Worm (Caenorhabditis elegans): Measurements from ENCODE around the gene nol-56.

Gene nol-56

DNA sequence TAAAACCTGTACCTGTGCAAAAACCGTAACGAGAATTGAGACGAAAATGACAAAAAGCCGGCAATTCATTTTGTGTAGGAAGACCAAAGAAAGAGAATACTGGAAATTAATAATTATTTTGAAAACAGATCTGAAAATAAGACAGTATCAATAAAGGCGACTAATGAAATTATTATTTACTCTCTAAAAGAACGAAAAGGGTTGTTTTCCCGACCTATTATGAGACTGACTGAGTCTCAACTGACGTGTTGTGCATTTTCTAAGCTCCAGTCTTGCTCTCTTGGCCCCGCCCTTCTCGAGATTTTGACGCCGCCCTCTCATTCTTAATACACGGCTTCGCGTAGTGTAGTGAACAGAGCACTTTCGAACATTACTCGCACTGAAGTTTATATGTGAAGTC lies 2.7 kb downstream of the nol-56 start, which contains the start of gene K07C5.9:
TSS of gene K07C5.9 (minus strand) at position 101 of the 400 bp plus-strand sequence.
- no peak for TF ChIP-seq spr-3 (GFP tag; optimal IDR thresholded peaks at IDR 0.05)
- TF ChIP-seq nhr-41 (GFP tag; IDR thresholded peaks at IDR 0.05) = no peak
- TF ChIP-seq daf-19 (GFP tag; conservative IDR thresholded peaks at IDR 0.05) = no peak
- no peak for TF ChIP-seq daf-16 (GFP tag; optimal IDR thresholded peaks at IDR 0.05)
- peak; percentile 25 for TF ChIP-seq daf-16 (tag; optimal IDR thresholded peaks at IDR 0.05)
- no peak for TF ChIP-seq mxl-2 (GFP tag; conservative IDR thresholded peaks at IDR 0.05)
- TF ChIP-seq php-3 (GFP tag; IDR thresholded peaks at IDR 0.05) = no peak
- no peak for TF ChIP-seq F44E2.7 (GFP tag; IDR thresholded peaks at IDR 0.05)
- no peak for TF ChIP-seq lir-3 (tag; optimal IDR thresholded peaks at IDR 0.05)
- 0 out of 2 replicates have a peak, but pooled peaks have one; percentile 10 for TF ChIP-seq lin-38 (GFP tag; IDR thresholded peaks at IDR 0.05)
- peak; percentile 8 for TF ChIP-seq mes-2 (tag; optimal IDR thresholded peaks at IDR 0.05; ENCODE audit: poor library complexity, severe bottlenecking)

DNA sequence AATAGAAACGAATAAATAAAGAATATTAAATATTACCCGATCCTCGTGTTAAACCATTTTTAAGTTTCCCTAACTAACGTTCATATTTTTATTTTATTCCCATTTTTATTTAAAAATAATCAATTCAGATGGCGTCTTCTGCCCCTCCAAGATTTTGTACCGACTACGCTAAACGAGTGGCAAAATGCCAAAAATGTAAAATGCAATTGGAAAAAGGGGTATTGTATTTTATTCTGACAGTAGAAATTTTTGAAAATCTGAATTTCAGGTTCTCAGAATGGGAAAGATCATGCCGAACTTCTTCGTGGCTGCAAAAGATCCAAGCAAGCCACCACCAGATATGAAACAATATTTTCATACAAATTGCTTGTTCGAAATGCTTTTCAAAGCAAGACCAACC lies 9.9 kb downstream of the nol-56 start, which contains the start of gene K07C5.3:
TSS of gene K07C5.3 (plus strand) at position 129 of the 400 bp plus-strand sequence.
- TF ChIP-seq lsy-2 (tag; optimal IDR thresholded peaks at IDR 0.05) = no peak
- no peak for TF ChIP-seq nhr-6 (tag; optimal IDR thresholded peaks at IDR 0.05)
- peak; percentile 27; the same call in 1 of the 2 replicates for TF ChIP-seq lin-38 (GFP tag; IDR thresholded peaks at IDR 0.05)
- no peak for TF ChIP-seq nhr-25 (tag; optimal IDR thresholded peaks at IDR 0.05; ENCODE audit: borderline replicate concordance, insufficient read depth)
- TF ChIP-seq hif-1 (tag; optimal IDR thresholded peaks at IDR 0.05) = no peak
- peak; percentile 12; the same call in 1 of the 2 replicates for TF ChIP-seq vab-7 (GFP tag; IDR thresholded peaks at IDR 0.05)
- TF ChIP-seq unc-62 (GFP tag; optimal IDR thresholded peaks at IDR 0.05 in 1 of 2) = no peak
- TF ChIP-seq unc-62 (tag; optimal IDR thresholded peaks at IDR 0.05) = no peak
- TF ChIP-seq mxl-2 (GFP tag; conservative IDR thresholded peaks at IDR 0.05) = no peak
- TF ChIP-seq dmd-6 (GFP tag; IDR thresholded peaks at IDR 0.05) = no peak
- TF ChIP-seq madf-9 (GFP tag; conservative IDR thresholded peaks at IDR 0.05) = no peak

DNA sequence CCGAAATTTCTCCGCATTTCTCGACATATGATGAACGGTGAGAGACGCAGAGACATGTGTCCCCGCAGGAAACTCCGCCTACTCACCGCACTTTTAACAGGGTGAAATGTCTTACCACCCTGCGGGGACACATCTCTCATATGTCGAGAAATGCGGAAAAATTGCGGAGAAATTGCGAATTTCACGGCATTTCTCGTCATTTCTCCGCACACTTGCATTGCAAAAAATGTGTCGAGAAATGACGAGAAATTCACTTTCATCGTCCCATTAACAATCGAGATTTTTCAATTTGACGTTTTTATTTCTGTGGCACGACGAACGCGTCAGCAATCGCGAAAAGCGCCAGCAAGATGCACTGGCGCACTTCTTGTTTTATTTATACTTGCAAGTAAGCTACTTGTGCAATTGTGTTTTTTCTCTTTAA lies 10.9 kb downstream of the nol-56 start, which contains the start of gene K07C5.13:
TSS of gene K07C5.13 (plus strand) at position 151 of the 424 bp plus-strand sequence.
- TF ChIP-seq ctbp-1 (GFP tag; IDR thresholded peaks at IDR 0.05) = peak; percentile 91
- peak; percentile 32 for TF ChIP-seq mep-1 (tag; optimal IDR thresholded peaks at IDR 0.05)
- peak; percentile 80 for TF ChIP-seq rbr-2 (tag; optimal IDR thresholded peaks at IDR 0.05)
- peak; percentile 63 for TF ChIP-seq set-16 (GFP tag; IDR thresholded peaks at IDR 0.05)
- TF ChIP-seq F49E8.2 (tag; optimal IDR thresholded peaks at IDR 0.05; ENCODE audit: borderline replicate concordance) = peak; percentile 78
- TF ChIP-seq lin-1 (GFP tag; IDR thresholded peaks at IDR 0.05) = peak; percentile 84
- 0 out of 2 replicates have a peak, but pooled peaks have one; percentile 11 for TF ChIP-seq Y105C5A.15 (GFP tag; IDR thresholded peaks at IDR 0.05)
- TF ChIP-seq lim-7 (GFP tag; IDR thresholded peaks at IDR 0.05) = 0 out of 2 replicates have a peak, but pooled peaks have one; percentile 46
- TF ChIP-seq nhr-41 (GFP tag; IDR thresholded peaks at IDR 0.05) = peak; percentile 24; the same call in 1 of the 2 replicates
- TF ChIP-seq spr-1 (tag; optimal IDR thresholded peaks at IDR 0.05) = peak; percentile 71
- TF ChIP-seq tra-1 (GFP tag; IDR thresholded peaks at IDR 0.05) = peak; percentile 94
- TF ChIP-seq saeg-2 (GFP tag; IDR thresholded peaks at IDR 0.05) = peak; percentile 90
- TF ChIP-seq F37D6.2 (tag; optimal IDR thresholded peaks at IDR 0.05) = peak; percentile 67
- peak; percentile 84 for TF ChIP-seq madf-9 (GFP tag; conservative IDR thresholded peaks at IDR 0.05)
- peak; percentile 82 for TF ChIP-seq snpc-1.2 (GFP tag; IDR thresholded peaks at IDR 0.05)
- peak; percentile 93 for TF ChIP-seq dmd-6 (GFP tag; IDR thresholded peaks at IDR 0.05)
- TF ChIP-seq egl-43 (GFP tag; IDR thresholded peaks at IDR 0.05) = peak; percentile 94
- TF ChIP-seq lsy-2 (tag; optimal IDR thresholded peaks at IDR 0.05) = peak in 1 of 2 experiments; percentile 21
- peak in 1 of 2 experiments; percentile 83; a peak in 1 of 4 replicates for TF ChIP-seq madf-5 (GFP tag; IDR thresholded peaks at IDR 0.05)
- peak; percentile 16 to 30 for TF ChIP-seq hif-1 (tag; optimal IDR thresholded peaks at IDR 0.05)
- TF ChIP-seq lin-29 (GFP tag; IDR thresholded peaks at IDR 0.05) = peak; percentile 92
- TF ChIP-seq T20F7.1 (GFP tag; optimal IDR thresholded peaks at IDR 0.05) = peak; percentile 65
- TF ChIP-seq F10B5.3 (tag; optimal IDR thresholded peaks at IDR 0.05) = peak; percentile 55
- TF ChIP-seq php-3 (GFP tag; IDR thresholded peaks at IDR 0.05) = peak; percentile 91
- peak; percentile 89 for TF ChIP-seq arid-1 (GFP tag; conservative IDR thresholded peaks at IDR 0.05)
- peak; percentile 92 for TF ChIP-seq nhr-42 (GFP tag; IDR thresholded peaks at IDR 0.05)
- 0 out of 2 replicates have a peak, but pooled peaks have one; percentile 23 for TF ChIP-seq zip-11 (GFP tag; IDR thresholded peaks at IDR 0.05)
- TF ChIP-seq ceh-20 (GFP tag; IDR thresholded peaks at IDR 0.05) = peak; percentile 95
- TF ChIP-seq nhr-6 (tag; optimal IDR thresholded peaks at IDR 0.05) = peak; percentile 0
- peak; percentile 89 for TF ChIP-seq mdt-29 (GFP tag; IDR thresholded peaks at IDR 0.05)
- peak; percentile 95 for TF ChIP-seq nhr-48 (tag; optimal IDR thresholded peaks at IDR 0.05)
- TF ChIP-seq aha-1 (tag) = peak; percentile 93

Measured in whole organism, L4 larva.